Fruit fly (Drosophila melanogaster): ENCODE data around the gene Set8.

Set8 gene

dm6 chr3R:14330654-14331053, 14.8 kb downstream of the Set8 start:
- TF ChIP-seq Pif1B (GFP tag; optimal IDR thresholded peaks at IDR 0.05) (no peak), rn (GFP tag; IDR thresholded peaks at IDR 0.05) (no peak), CG32121 (GFP tag; IDR thresholded peaks at IDR 0.05) (no peak), CG15710 (tag; optimal IDR thresholded peaks at IDR 0.05) (no peak), CG10348 (GFP tag; IDR thresholded peaks at IDR 0.05) (no peak), CG9948 (tag; optimal IDR thresholded peaks at IDR 0.05) (no peak), D1 (tag; optimal IDR thresholded peaks at IDR 0.05) (no peak), CG34367 (tag; optimal IDR thresholded peaks at IDR 0.05) (no peak), CG17806 (tag; optimal IDR thresholded peaks at IDR 0.05) (no peak), CG12605 (GFP tag; IDR thresholded peaks at IDR 0.05) (no peak), CG4496 (GFP tag; IDR thresholded peaks at IDR 0.05) (no peak), Snoo (tag; optimal IDR thresholded peaks at IDR 0.05) (no peak), CG14655 (GFP tag; optimal IDR thresholded peaks at IDR 0.05) (no peak)

dm6 chr3R:14331474-14331873, 15.6 kb downstream of the Set8 start:
- TF ChIP-seq CG17806 (tag; optimal IDR thresholded peaks at IDR 0.05): no peak
- no peak for TF ChIP-seq CG34367 (tag; optimal IDR thresholded peaks at IDR 0.05)
- no peak for TF ChIP-seq CG8159 (tag; optimal IDR thresholded peaks at IDR 0.05)
- TF ChIP-seq D1 (tag; optimal IDR thresholded peaks at IDR 0.05): no peak
- TF ChIP-seq CG15710 (tag; optimal IDR thresholded peaks at IDR 0.05): no peak

- no peak for TF ChIP-seq D1 (tag; optimal IDR thresholded peaks at IDR 0.05)
- TF ChIP-seq CG14655 (GFP tag; optimal IDR thresholded peaks at IDR 0.05): peak; percentile 1
Observed at dm6 chr3R:14332735-14333134, 16.9 kb downstream of the Set8 start.

dm6 chr3R:14335504-14335903, 19.7 kb downstream of the Set8 start:
- TF ChIP-seq fd96Ca (GFP tag; IDR thresholded peaks at IDR 0.05) (no peak), CG4496 (GFP tag; IDR thresholded peaks at IDR 0.05) (0 out of 3 replicates have a peak, but pooled peaks have one; percentile 8)

dm6 chr3R:14344767-14345166, 28.9 kb downstream of the Set8 start:
- TF ChIP-seq Pif1A (GFP tag; optimal IDR thresholded peaks at IDR 0.05) (no peak), CG10348 (GFP tag; IDR thresholded peaks at IDR 0.05) (no peak), CG8159 (tag; optimal IDR thresholded peaks at IDR 0.05) (no peak)

dm6 chr3R:14346838-14347745, 31.3 kb downstream of the Set8 start:
- TF ChIP-seq gl (tag; optimal IDR thresholded peaks at IDR 0.05) (no peak), D1 (tag; optimal IDR thresholded peaks at IDR 0.05) (peak; percentile 2), CG15710 (tag; optimal IDR thresholded peaks at IDR 0.05) (peak; percentile 19), CG32121 (GFP tag; IDR thresholded peaks at IDR 0.05) (no peak), CG34367 (tag; optimal IDR thresholded peaks at IDR 0.05) (no peak), Ets98B (GFP tag; IDR thresholded peaks at IDR 0.05) (peak; percentile 10; the same call in 1 of the 2 replicates), CG14655 (GFP tag; optimal IDR thresholded peaks at IDR 0.05) (peak; percentile 71), CG9948 (tag; optimal IDR thresholded peaks at IDR 0.05) (peak; percentile 53), EcR (GFP tag; optimal IDR thresholded peaks at IDR 0.05) (peak; percentile 14), CG8159 (tag; optimal IDR thresholded peaks at IDR 0.05) (peak; percentile 45), CG12605 (GFP tag; IDR thresholded peaks at IDR 0.05) (no peak), Snoo (tag; optimal IDR thresholded peaks at IDR 0.05) (no peak), CG8301 (tag; optimal IDR thresholded peaks at IDR 0.05) (peak; percentile 58), CG10348 (GFP tag; IDR thresholded peaks at IDR 0.05) (no peak), Pif1B (GFP tag; optimal IDR thresholded peaks at IDR 0.05) (peak; percentile 21), CG17806 (tag; optimal IDR thresholded peaks at IDR 0.05) (peak; percentile 41), rn (GFP tag; IDR thresholded peaks at IDR 0.05) (no peak), CG13204 (GFP tag; optimal IDR thresholded peaks at IDR 0.05) (peak; percentile 48), fd96Ca (GFP tag; IDR thresholded peaks at IDR 0.05) (no peak), CG4496 (GFP tag; IDR thresholded peaks at IDR 0.05) (0 out of 3 replicates have a peak, but pooled peaks have one; percentile 4), Pif1A (GFP tag; optimal IDR thresholded peaks at IDR 0.05) (peak; percentile 43)

dm6 chr3R:14348480-14348879, 32.6 kb downstream of the Set8 start:
- TF ChIP-seq CG13204 (GFP tag; optimal IDR thresholded peaks at IDR 0.05): no peak
- no peak for TF ChIP-seq Pif1B (GFP tag; optimal IDR thresholded peaks at IDR 0.05)
- peak; percentile 3 for TF ChIP-seq CG8159 (tag; optimal IDR thresholded peaks at IDR 0.05)
- no peak for TF ChIP-seq CG12605 (GFP tag; IDR thresholded peaks at IDR 0.05)
- no peak for TF ChIP-seq CG4496 (GFP tag; IDR thresholded peaks at IDR 0.05)
